Worm (Caenorhabditis elegans) whole organism, L2 larva: Measurements from ENCODE around the gene twk-26.

Source experiments
- C34F6.9 ChIP-seq: fragments of 150-350 bp; optimal IDR thresholded peaks from 2 replicates; lab custom pipeline; 2014; ENCODE audit warnings: missing biosample characterization, missing genetic modification characterization
- F13H6.1 ChIP-seq: sonication (generic microtip); optimal IDR thresholded peaks from 2 replicates; lab custom pipeline; 2016; ENCODE audit warnings: missing genetic modification characterization, missing compliant biosample characterization
- R02D3.7 ChIP-seq: fragments of 150-350 bp; optimal IDR thresholded peaks from 2 replicates; lab custom pipeline; 2014; ENCODE audit warnings: missing biosample characterization, missing genetic modification characterization
- Y55F3AM.14 ChIP-seq: fragments of 200-800 bp; sonication (Bioruptor generic); optimal IDR thresholded peaks from 2 replicates; lab custom pipeline; 2018; ENCODE audit warnings: mild to moderate bottlenecking, missing genetic modification characterization, missing compliant biosample characterization
- ZK546.5 ChIP-seq: sonication (generic microtip); optimal IDR thresholded peaks from 2 replicates; lab custom pipeline; 2017; ENCODE audit warnings: missing biosample characterization, missing genetic modification characterization
- alr-1 ChIP-seq: fragments of 150-350 bp; optimal IDR thresholded peaks from 2 replicates; lab custom pipeline; 2014; ENCODE audit warnings: missing biosample characterization, missing genetic modification characterization
- aly-2 ChIP-seq: fragments of 150-350 bp; optimal IDR thresholded peaks from 2 replicates; lab custom pipeline; 2014; ENCODE audit warnings: missing biosample characterization, missing genetic modification characterization
- ama-1 ChIP-seq: fragments of 150-350 bp; optimal IDR thresholded peaks from 2 replicates; lab custom pipeline; 2018; ENCODE audit warnings: inconsistent platforms
- blmp-1 ChIP-seq: sonication (generic microtip); optimal IDR thresholded peaks from 2 replicates; lab custom pipeline; 2017; ENCODE audit warnings: missing genetic modification characterization, mild to moderate bottlenecking, missing compliant biosample characterization, antibody characterized with exemption, moderate library complexity; ENCODE audit not compliant: insufficient read depth
- ceh-16 ChIP-seq: fragments of 150-350 bp; optimal IDR thresholded peaks from 2 replicates; lab custom pipeline; 2014; ENCODE audit warnings: missing biosample characterization, missing genetic modification characterization
- ceh-82 ChIP-seq: fragments of 150-350 bp; optimal IDR thresholded peaks from 2 replicates; lab custom pipeline; 2014; ENCODE audit warnings: missing biosample characterization, missing genetic modification characterization
- crh-2 ChIP-seq: sonication (generic microtip); optimal IDR thresholded peaks from 2 replicates; lab custom pipeline; 2017; ENCODE audit warnings: missing biosample characterization, missing genetic modification characterization
- dmd-4 ChIP-seq: sonication (generic microtip); optimal IDR thresholded peaks from 2 replicates; lab custom pipeline; 2017; ENCODE audit warnings: missing biosample characterization, missing genetic modification characterization
- egl-27 ChIP-seq: sonication (generic microtip); optimal IDR thresholded peaks from 3 replicates; lab custom pipeline; 2017; ENCODE audit warnings: missing biosample characterization, missing genetic modification reagents, missing genetic modification characterization
- elt-1 ChIP-seq: fragments of 150-350 bp; optimal IDR thresholded peaks from 2 replicates; lab custom pipeline; 2014; ENCODE audit warnings: missing biosample characterization, missing genetic modification characterization
- elt-3 ChIP-seq: sonication (generic microtip); optimal IDR thresholded peaks from 2 replicates; lab custom pipeline; 2017; ENCODE audit warnings: missing biosample characterization, missing genetic modification characterization
- fos-1 ChIP-seq: fragments of 150-350 bp; optimal IDR thresholded peaks from 2 replicates; lab custom pipeline; 2014; ENCODE audit warnings: missing biosample characterization, missing genetic modification characterization
- gmeb-1 ChIP-seq: fragments of 150-350 bp; optimal IDR thresholded peaks from 2 replicates; lab custom pipeline; 2014; ENCODE audit warnings: missing biosample characterization, missing genetic modification characterization
- lin-11 ChIP-seq: fragments of 150-350 bp; sonication (generic microtip); optimal IDR thresholded peaks from 2 replicates; lab custom pipeline; 2014; ENCODE audit warnings: missing biosample characterization, missing genetic modification characterization, inconsistent platforms, mixed read lengths
- lin-13 ChIP-seq: fragments of 150-350 bp; optimal IDR thresholded peaks from 2 replicates; lab custom pipeline; 2014; ENCODE audit warnings: missing biosample characterization, missing genetic modification reagents, missing genetic modification characterization
- lin-39 ChIP-seq: fragments of 150-350 bp; optimal IDR thresholded peaks from 2 replicates; lab custom pipeline; 2014; ENCODE audit warnings: missing biosample characterization, missing genetic modification reagents, missing genetic modification characterization
- lsy-2 ChIP-seq, 2 experiments: fragments of 150-350 bp in 1 of 2; sonication (generic microtip) in 1 of 2; optimal IDR thresholded peaks; 2 replicates each; lab custom pipeline; 2014 to 2017; ENCODE audit warnings: missing biosample characterization in 2 of 2, missing genetic modification characterization in 2 of 2
- mab-5 ChIP-seq: fragments of 150-350 bp; optimal IDR thresholded peaks from 2 replicates; lab custom pipeline; 2014; ENCODE audit warnings: missing biosample characterization, missing genetic modification characterization
- mbf-1 ChIP-seq: sonication (generic microtip); optimal IDR thresholded peaks from 2 replicates; lab custom pipeline; 2017; ENCODE audit warnings: missing biosample characterization, missing genetic modification characterization
- mdl-1 ChIP-seq, 2 experiments: fragments of 150-350 bp in 1 of 2; sonication (generic microtip) in 1 of 2; optimal IDR thresholded peaks; 2 replicates each; lab custom pipeline; 2017; ENCODE audit warnings: missing biosample characterization in 2 of 2, missing genetic modification characterization in 2 of 2
- nhr-10 ChIP-seq: sonication (generic microtip); optimal IDR thresholded peaks from 2 replicates; lab custom pipeline; 2017; ENCODE audit warnings: missing biosample characterization, missing genetic modification characterization
- nhr-11 ChIP-seq: fragments of 150-350 bp; optimal IDR thresholded peaks from 2 replicates; lab custom pipeline; 2014; ENCODE audit warnings: missing biosample characterization, missing genetic modification characterization
- nhr-12 ChIP-seq: fragments of 150-350 bp; optimal IDR thresholded peaks from 2 replicates; lab custom pipeline; 2014; ENCODE audit warnings: missing biosample characterization, missing genetic modification characterization
- nhr-129 ChIP-seq: fragments of 150-350 bp; optimal IDR thresholded peaks from 2 replicates; lab custom pipeline; 2014; ENCODE audit warnings: missing biosample characterization, missing genetic modification characterization
- nhr-21 ChIP-seq: fragments of 150-350 bp; optimal IDR thresholded peaks from 2 replicates; lab custom pipeline; 2014; ENCODE audit warnings: missing biosample characterization, missing genetic modification characterization
- nhr-23 ChIP-seq: fragments of 150-350 bp; optimal IDR thresholded peaks from 2 replicates; lab custom pipeline; 2014; ENCODE audit warnings: missing biosample characterization, missing genetic modification reagents, missing genetic modification characterization
- nhr-237 ChIP-seq: fragments of 150-350 bp; optimal IDR thresholded peaks from 2 replicates; lab custom pipeline; 2014; ENCODE audit warnings: missing biosample characterization, missing genetic modification characterization
- nhr-25 ChIP-seq: fragments of 150-350 bp; sonication (generic microtip); optimal IDR thresholded peaks from 3 replicates; lab custom pipeline; 2014; ENCODE audit warnings: missing biosample characterization, missing genetic modification characterization
- nhr-6 ChIP-seq: fragments of 150-350 bp; optimal IDR thresholded peaks from 2 replicates; lab custom pipeline; 2014; ENCODE audit warnings: missing biosample characterization, missing genetic modification characterization
- nhr-77 ChIP-seq: fragments of 150-350 bp; optimal IDR thresholded peaks from 2 replicates; lab custom pipeline; 2014; ENCODE audit warnings: missing biosample characterization, missing genetic modification characterization
- peb-1 ChIP-seq: fragments of 150-350 bp; optimal IDR thresholded peaks from 2 replicates; lab custom pipeline; 2014; ENCODE audit warnings: missing biosample characterization, missing genetic modification characterization
- sem-4 ChIP-seq: fragments of 150-350 bp; optimal IDR thresholded peaks from 2 replicates; lab custom pipeline; 2014; ENCODE audit warnings: missing biosample characterization, missing genetic modification reagents, missing genetic modification characterization
- skn-1 ChIP-seq: sonication (generic microtip); optimal IDR thresholded peaks from 2 replicates; lab custom pipeline; 2017; ENCODE audit warnings: missing biosample characterization, missing genetic modification characterization
- sma-3 ChIP-seq: sonication (generic microtip); optimal IDR thresholded peaks from 2 replicates; lab custom pipeline; 2016; ENCODE audit warnings: missing genetic modification reagents, missing genetic modification characterization, missing compliant biosample characterization
- sma-9 ChIP-seq, 2 experiments: fragments of 150-350 bp in 1 of 2; sonication (generic microtip) in 1 of 2; optimal IDR thresholded peaks; 2 replicates each; lab custom pipeline; 2014 to 2016; ENCODE audit warnings: missing genetic modification characterization in 2 of 2, mild to moderate bottlenecking in 1 of 2, missing biosample characterization in 1 of 2, missing compliant biosample characterization in 1 of 2, missing genetic modification reagents in 1 of 2, moderate library complexity in 1 of 2
- snpc-4 ChIP-seq: fragments of 150-350 bp; optimal IDR thresholded peaks from 2 replicates; lab custom pipeline; 2014; ENCODE audit warnings: missing biosample characterization, missing genetic modification characterization
- unc-39 ChIP-seq: fragments of 150-350 bp; optimal IDR thresholded peaks from 2 replicates; lab custom pipeline; 2014; ENCODE audit warnings: missing biosample characterization, missing genetic modification characterization
- unc-55 ChIP-seq: fragments of 150-350 bp; sonication (generic microtip); optimal IDR thresholded peaks from 3 replicates; lab custom pipeline; 2014; ENCODE audit warnings: missing biosample characterization, missing genetic modification reagents, missing genetic modification characterization
- unc-62 ChIP-seq: fragments of 150-350 bp; optimal IDR thresholded peaks from 2 replicates; lab custom pipeline; 2014; ENCODE audit warnings: missing biosample characterization, missing genetic modification reagents, missing genetic modification characterization
- zag-1 ChIP-seq: fragments of 150-350 bp; optimal IDR thresholded peaks from 2 replicates; lab custom pipeline; 2014; ENCODE audit warnings: missing biosample characterization, missing genetic modification characterization
- ztf-1 ChIP-seq: fragments of 200-800 bp; sonication (Bioruptor generic); conservative IDR thresholded peaks from 2 replicates; pipeline ENCODE4 v1.3.6; 2022; ENCODE audit warnings: missing genetic modification characterization, missing compliant biosample characterization
- ztf-11 ChIP-seq: sonication (generic microtip); optimal IDR thresholded peaks from 2 replicates; lab custom pipeline; 2017; ENCODE audit warnings: missing biosample characterization, missing genetic modification characterization
- ztf-4 ChIP-seq: fragments of 150-350 bp; optimal IDR thresholded peaks from 2 replicates; lab custom pipeline; 2014; ENCODE audit warnings: missing biosample characterization, missing genetic modification characterization

Gene twk-26

DNA sequence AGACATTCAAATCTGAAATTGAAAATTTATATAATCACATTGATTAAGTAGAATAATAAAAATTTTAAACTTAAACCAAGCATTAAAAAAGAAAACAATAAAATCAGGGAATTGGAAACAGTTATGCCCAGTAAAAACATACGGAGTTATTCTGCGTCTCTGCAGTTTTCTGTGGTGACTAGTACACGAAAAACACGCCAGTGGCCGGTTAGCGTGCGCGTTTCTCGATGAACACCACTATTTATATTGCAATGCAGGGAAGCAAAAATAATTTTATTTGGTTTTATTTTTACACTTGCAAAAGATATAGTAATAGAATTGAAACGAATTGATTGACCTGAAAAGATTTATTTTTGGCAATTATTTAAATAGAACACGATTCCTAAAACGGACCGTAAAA is 45.2 kb upstream of the twk-26 start, which contains the start of gene sec-3:
Gene sec-3 (minus strand): TSS at position 21 of the 400 bp plus-strand sequence.
- TF ChIP-seq crh-2 (peak; percentile 90), nhr-12 (tag; lab: Kevin White, UChicago) (peak; percentile 56), ceh-16 (tag; lab: Kevin White, UChicago) (peak; percentile 79), ztf-4 (tag; lab: Kevin White, UChicago) (peak; percentile 77), unc-55 (peak; percentile 94), snpc-4 (tag; lab: Kevin White, UChicago) (peak; percentile 59), gmeb-1 (tag; lab: Kevin White, UChicago) (peak; percentile 84), zag-1 (tag; lab: Kevin White, UChicago) (peak; percentile 23), ztf-1 (no peak), sem-4 (peak; percentile 81), nhr-10 (tag; lab: Kevin White, UChicago) (peak; percentile 22), mdl-1 (tag; optimal IDR thresholded peaks at IDR 0.05; lab: Kevin White, UChicago) (peak in 1 of 2 experiments; percentile 38), C34F6.9 (tag; lab: Kevin White, UChicago) (peak; percentile 97), elt-3 (tag; lab: Kevin White, UChicago) (no peak), nhr-23 (tag; lab: Kevin White, UChicago) (no peak), aly-2 (tag; lab: Kevin White, UChicago) (no peak), ZK546.5 (tag; lab: Kevin White, UChicago) (no peak), ztf-11 (tag; lab: Kevin White, UChicago) (no peak), nhr-11 (tag; lab: Kevin White, UChicago) (no peak), lin-39 (no peak), ceh-82 (tag; lab: Kevin White, UChicago) (no peak), mab-5 (tag; lab: Kevin White, UChicago) (peak; percentile 83), ama-1 (lab: Kevin White, UChicago) (peak; percentile 43), lin-13 (GFP tag; lab: Kevin White, UChicago) (peak; percentile 87), fos-1 (peak; percentile 88), egl-27 (tag; lab: Kevin White, UChicago) (peak; percentile 82), nhr-237 (peak; percentile 13), nhr-21 (tag; lab: Kevin White, UChicago) (peak; percentile 79), alr-1 (tag; lab: Kevin White, UChicago) (no peak), nhr-129 (tag; lab: Kevin White, UChicago) (peak; percentile 85), Y55F3AM.14 (GFP tag; lab: Kevin White, UChicago) (no peak), blmp-1 (peak; percentile 37), sma-9 (GFP tag; optimal IDR thresholded peaks at IDR 0.05; lab: Kevin White, UChicago) (peak; percentile 91), sma-9 (tag; optimal IDR thresholded peaks at IDR 0.05; lab: Kevin White, UChicago) (no peak), lsy-2 (tag; optimal IDR thresholded peaks at IDR 0.05; lab: Kevin White, UChicago) (peak; percentile 80 to 92), sma-3 (GFP tag; lab: Kevin White, UChicago) (peak; percentile 85), peb-1 (tag; lab: Kevin White, UChicago) (no peak), elt-1 (tag; lab: Kevin White, UChicago) (no peak), nhr-77 (tag; lab: Kevin White, UChicago) (peak; percentile 22), F13H6.1 (tag; lab: Kevin White, UChicago) (peak; percentile 90), nhr-6 (tag; lab: Kevin White, UChicago) (peak; percentile 83), dmd-4 (no peak), mbf-1 (no peak), skn-1 (tag; lab: Kevin White, UChicago) (peak; percentile 50), unc-62 (GFP tag; lab: Kevin White, UChicago) (no peak), R02D3.7 (tag; lab: Kevin White, UChicago) (peak; percentile 39), nhr-25 (tag; lab: Kevin White, UChicago) (peak; percentile 88), lin-11 (peak; percentile 57), unc-39 (tag; lab: Kevin White, UChicago) (no peak)
